Worm (Caenorhabditis elegans): Measurements from ENCODE around the gene Y62H9A.10.
A peak's percentile ranks its signal among the peaks of the same experiment; 100 is the strongest.

Gene Y62H9A.10

DNA sequence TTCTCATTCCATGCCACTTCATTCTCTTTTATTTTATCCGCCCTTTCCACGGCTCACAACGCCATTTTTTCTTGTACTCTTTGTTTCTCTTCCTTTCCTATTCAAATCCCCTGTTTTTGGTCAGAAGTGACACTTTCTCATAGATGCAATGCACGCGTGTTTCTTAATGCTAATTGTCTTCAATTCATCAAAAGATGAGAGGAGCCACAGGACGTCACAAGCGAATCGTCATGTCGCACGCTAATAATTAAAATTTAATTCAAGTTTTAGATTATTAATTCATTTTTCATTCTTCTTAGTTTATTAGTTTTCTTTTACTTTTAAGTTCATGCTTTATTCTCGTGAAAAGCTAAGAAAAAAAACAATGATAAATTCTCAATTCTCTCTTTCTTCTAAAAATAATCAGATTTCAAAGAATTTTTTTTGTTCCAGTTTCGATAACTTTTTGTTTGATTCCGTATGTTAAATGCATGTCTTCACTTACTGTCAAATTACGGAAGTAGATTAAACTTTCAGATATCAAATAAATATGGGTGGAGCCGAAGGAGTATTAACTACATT, 18.2 kb upstream of the Y62H9A.10 start, which contains the start of gene Y62H9A.14:
Gene Y62H9A.14, plus strand, starts transcription at position 511 of the 561 bp plus-strand sequence.
- TF ChIP-seq lin-11 (tag; optimal IDR thresholded peaks at IDR 0.05) (no peak), lin-13 (GFP tag; optimal IDR thresholded peaks at IDR 0.05) (no peak), unc-55 (GFP tag; optimal IDR thresholded peaks at IDR 0.05) (no peak), ztf-1 (GFP tag; conservative IDR thresholded peaks at IDR 0.05) (no peak), nhr-6 (tag; optimal IDR thresholded peaks at IDR 0.05) (no peak), nhr-10 (tag; optimal IDR thresholded peaks at IDR 0.05) (no peak), nhr-21 (tag; optimal IDR thresholded peaks at IDR 0.05) (no peak), sem-4 (tag; optimal IDR thresholded peaks at IDR 0.05) (no peak), ceh-82 (tag; optimal IDR thresholded peaks at IDR 0.05) (no peak), skn-1 (tag; optimal IDR thresholded peaks at IDR 0.05) (no peak), sma-3 (GFP tag; optimal IDR thresholded peaks at IDR 0.05) (no peak), crh-2 (tag; optimal IDR thresholded peaks at IDR 0.05) (no peak), ztf-11 (tag; optimal IDR thresholded peaks at IDR 0.05) (no peak), R02D3.7 (tag; optimal IDR thresholded peaks at IDR 0.05) (no peak), mab-5 (tag; optimal IDR thresholded peaks at IDR 0.05) (no peak)

DNA sequence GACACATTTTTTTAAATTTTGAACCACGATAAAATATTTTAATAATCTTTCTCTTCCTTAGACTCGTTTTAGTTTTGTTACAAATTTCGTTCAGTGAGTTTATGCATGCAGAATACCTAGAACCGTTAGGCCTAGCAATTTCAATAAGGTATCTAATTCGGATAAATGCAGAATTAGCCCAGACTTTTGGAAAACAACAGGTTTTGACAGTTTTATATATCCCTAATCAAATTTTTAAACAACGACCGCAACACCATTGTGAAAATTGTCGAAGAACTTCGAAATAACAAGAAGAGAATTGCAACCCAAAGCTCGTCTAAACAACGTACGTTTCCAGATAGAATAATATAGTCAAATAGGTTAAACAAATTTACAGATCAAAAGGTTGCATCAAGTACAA, 15.4 kb upstream of the Y62H9A.10 start, which contains the start of gene Y62H9A.16:
Gene Y62H9A.16, plus strand, starts transcription at position 301 of the 400 bp plus-strand sequence.
- TF ChIP-seq dmd-4 (tag; optimal IDR thresholded peaks at IDR 0.05) (no peak), F13H6.1 (tag; optimal IDR thresholded peaks at IDR 0.05) (no peak), skn-1 (tag; optimal IDR thresholded peaks at IDR 0.05) (no peak), sma-3 (GFP tag; optimal IDR thresholded peaks at IDR 0.05) (no peak), C34F6.9 (tag; optimal IDR thresholded peaks at IDR 0.05) (no peak), crh-2 (tag; optimal IDR thresholded peaks at IDR 0.05) (no peak), mab-5 (tag; optimal IDR thresholded peaks at IDR 0.05) (no peak)

DNA sequence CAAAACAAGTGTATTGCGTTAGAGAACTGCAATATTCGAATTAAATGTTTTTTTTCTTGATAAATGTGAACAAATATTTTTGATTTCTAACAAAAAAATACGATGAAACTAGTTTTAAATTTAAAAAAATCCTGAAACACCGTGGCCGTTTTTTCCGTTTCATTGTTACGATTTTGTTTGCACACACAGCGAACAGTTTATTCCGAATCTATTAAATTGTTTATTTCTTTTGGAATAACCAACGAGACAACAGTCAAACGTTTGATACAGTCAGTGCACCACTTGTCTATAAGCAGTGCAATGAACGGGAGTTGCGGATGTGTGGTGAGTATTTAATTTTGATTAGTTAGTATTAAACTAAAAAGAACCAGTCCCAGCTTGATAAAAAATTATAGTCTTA, 14.1 kb upstream of the Y62H9A.10 start, which contains the start of gene Y62H9A.13:
Gene Y62H9A.13, plus strand, starts transcription at position 301 of the 400 bp plus-strand sequence.
- TF ChIP-seq alr-1 (tag; optimal IDR thresholded peaks at IDR 0.05) (no peak), ZK546.5 (tag; optimal IDR thresholded peaks at IDR 0.05) (no peak), C34F6.9 (tag; optimal IDR thresholded peaks at IDR 0.05) (no peak), ztf-1 (GFP tag; conservative IDR thresholded peaks at IDR 0.05) (no peak), egl-27 (tag; optimal IDR thresholded peaks at IDR 0.05) (no peak)

DNA sequence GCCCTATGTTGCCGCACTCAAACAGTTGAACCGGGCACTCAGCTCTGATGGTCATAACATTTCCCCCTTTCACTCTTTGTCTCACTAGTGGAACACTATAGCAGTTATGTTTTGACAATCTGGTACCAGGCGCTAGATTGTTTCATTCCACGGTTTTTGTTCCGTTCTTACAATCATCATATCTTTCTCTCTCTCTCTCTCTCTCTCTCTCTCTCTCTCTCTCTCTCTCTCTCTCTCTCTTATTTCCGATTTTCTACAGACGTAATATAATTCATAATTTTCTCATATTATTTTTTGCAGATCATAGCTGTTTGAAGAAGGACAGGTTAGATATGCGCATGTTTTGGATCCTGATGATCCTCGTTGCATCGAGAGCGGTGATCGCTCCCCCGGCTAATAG, 11.3 kb upstream of the Y62H9A.10 start, which contains the start of gene Y62H9A.12:
Gene Y62H9A.12, plus strand, starts transcription at position 301 of the 400 bp plus-strand sequence.
- TF ChIP-seq lin-39 (tag; optimal IDR thresholded peaks at IDR 0.05) = no peak
- TF ChIP-seq nhr-77 (tag; optimal IDR thresholded peaks at IDR 0.05) = no peak
- TF ChIP-seq skn-1 (tag; optimal IDR thresholded peaks at IDR 0.05) = no peak
- TF ChIP-seq sma-9 (GFP tag; optimal IDR thresholded peaks at IDR 0.05) = no peak
- no peak for TF ChIP-seq sma-9 (tag; optimal IDR thresholded peaks at IDR 0.05)
- no peak for TF ChIP-seq nhr-6 (tag; optimal IDR thresholded peaks at IDR 0.05)
- no peak for TF ChIP-seq unc-62 (GFP tag; optimal IDR thresholded peaks at IDR 0.05)
- TF ChIP-seq nhr-21 (tag; optimal IDR thresholded peaks at IDR 0.05) = no peak
- TF ChIP-seq lin-11 (tag; optimal IDR thresholded peaks at IDR 0.05) = no peak
- no peak for TF ChIP-seq C34F6.9 (tag; optimal IDR thresholded peaks at IDR 0.05)
- TF ChIP-seq gmeb-1 (tag; optimal IDR thresholded peaks at IDR 0.05) = no peak
- TF ChIP-seq mdl-1 (tag; optimal IDR thresholded peaks at IDR 0.05) = no peak
- TF ChIP-seq sma-3 (GFP tag; optimal IDR thresholded peaks at IDR 0.05) = no peak
- no peak for TF ChIP-seq nhr-129 (tag; optimal IDR thresholded peaks at IDR 0.05)
- TF ChIP-seq nhr-10 (tag; optimal IDR thresholded peaks at IDR 0.05) = no peak
- TF ChIP-seq ceh-82 (tag; optimal IDR thresholded peaks at IDR 0.05) = no peak
- TF ChIP-seq nhr-25 (tag; optimal IDR thresholded peaks at IDR 0.05) = no peak
- TF ChIP-seq aly-2 (tag; optimal IDR thresholded peaks at IDR 0.05) = no peak

DNA sequence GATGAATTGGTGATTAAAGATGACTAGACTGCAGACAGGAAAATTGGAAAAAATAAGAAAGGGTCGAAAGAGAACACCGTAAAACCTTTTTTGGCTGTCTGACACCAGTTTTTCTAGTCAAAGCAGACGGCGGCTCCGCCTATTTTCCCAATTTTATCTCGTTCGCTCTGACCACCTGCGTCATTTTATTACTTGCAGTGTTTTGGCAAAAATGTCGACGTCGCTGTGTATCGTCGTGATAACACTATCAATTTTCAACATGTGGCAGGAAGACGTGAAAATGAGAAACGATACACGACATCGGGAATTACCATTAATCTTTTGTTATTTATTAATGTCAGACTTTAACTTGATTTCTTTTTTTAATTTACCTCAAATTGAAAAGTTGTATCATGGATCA, 7.5 kb upstream of the Y62H9A.10 start, which contains the start of gene Y62H9A.15:
Gene Y62H9A.15, minus strand, starts transcription at position 100 of the 400 bp plus-strand sequence.
- TF ChIP-seq ztf-11 (tag; optimal IDR thresholded peaks at IDR 0.05) (no peak), fos-1 (tag; optimal IDR thresholded peaks at IDR 0.05) (peak; percentile 8)

DNA sequence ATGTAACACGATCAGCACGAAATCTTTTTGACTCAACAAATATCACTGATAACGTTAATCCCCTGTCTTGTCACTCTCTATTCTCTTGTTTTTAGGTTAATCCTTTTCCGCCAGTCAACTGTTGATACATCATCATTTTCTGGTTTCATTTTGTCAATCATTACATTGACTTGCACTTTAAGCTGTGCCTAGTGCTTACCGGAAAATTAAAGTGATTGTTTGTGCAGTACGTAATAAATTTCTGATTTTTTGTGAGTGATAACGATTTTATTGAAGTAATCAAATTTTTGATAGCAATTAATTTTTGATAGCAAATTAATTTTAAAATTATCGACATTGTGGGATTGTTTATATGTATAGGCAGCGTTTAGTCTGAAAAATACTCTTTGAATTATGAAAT, 6.6 kb upstream of the Y62H9A.10 start:
- TF ChIP-seq nhr-10 (tag; optimal IDR thresholded peaks at IDR 0.05) = no peak
- no peak for TF ChIP-seq elt-1 (tag; optimal IDR thresholded peaks at IDR 0.05)
- no peak for TF ChIP-seq nhr-129 (tag; optimal IDR thresholded peaks at IDR 0.05)
- TF ChIP-seq F13H6.1 (tag; optimal IDR thresholded peaks at IDR 0.05) = no peak
- TF ChIP-seq Y55F3AM.14 (GFP tag; optimal IDR thresholded peaks at IDR 0.05) = no peak
- peak; percentile 57 for TF ChIP-seq skn-1 (tag; optimal IDR thresholded peaks at IDR 0.05)
- TF ChIP-seq R02D3.7 (tag; optimal IDR thresholded peaks at IDR 0.05) = no peak
- TF ChIP-seq ceh-82 (tag; optimal IDR thresholded peaks at IDR 0.05) = no peak
- no peak for TF ChIP-seq snpc-4 (tag; optimal IDR thresholded peaks at IDR 0.05)
- TF ChIP-seq fos-1 (tag; optimal IDR thresholded peaks at IDR 0.05) = peak; percentile 74
- no peak for TF ChIP-seq unc-39 (tag; optimal IDR thresholded peaks at IDR 0.05)
- no peak for TF ChIP-seq sem-4 (tag; optimal IDR thresholded peaks at IDR 0.05)
- no peak for TF ChIP-seq lin-39 (tag; optimal IDR thresholded peaks at IDR 0.05)

All from whole organism, L2 larva.